Fruit fly (Drosophila melanogaster) whole organism, embryonic: ENCODE results near the gene slp1.
A peak's percentile ranks its signal among the peaks of the same experiment; 100 is the strongest.

Experiments
- CG11723 ChIP-seq: fragments of 200-800 bp; sonication (Bioruptor generic); optimal IDR thresholded peaks from 2 replicates; lab custom pipeline; 2017; ENCODE audit warnings: missing biosample characterization, mild to moderate bottlenecking, missing genetic modification characterization
- CG12155 ChIP-seq: fragments of 200-800 bp; sonication (Bioruptor generic); optimal IDR thresholded peaks from 3 replicates; lab custom pipeline; 2016; ENCODE audit warnings: missing biosample characterization, missing genetic modification characterization
- CG12299 ChIP-seq: fragments of 200-800 bp; sonication (Bioruptor generic); optimal IDR thresholded peaks from 2 replicates; lab custom pipeline; 2018; ENCODE audit warnings: missing biosample characterization, mild to moderate bottlenecking, missing genetic modification characterization
- CG12659 ChIP-seq: fragments of 200-800 bp; sonication (Bioruptor generic); optimal IDR thresholded peaks from 3 replicates; lab custom pipeline; 2017; ENCODE audit warnings: mild to moderate bottlenecking, missing biosample characterization, missing genetic modification reagents, missing genetic modification characterization
- CG13424 ChIP-seq: fragments of 200-800 bp; sonication (Bioruptor generic); optimal IDR thresholded peaks from 2 replicates; lab custom pipeline; 2019; ENCODE audit warnings: missing biosample characterization, mild to moderate bottlenecking, missing genetic modification characterization, moderate library complexity
- CG13624 ChIP-seq: fragments of 200-800 bp; sonication (Bioruptor generic); optimal IDR thresholded peaks from 2 replicates; lab custom pipeline; 2016; ENCODE audit warnings: missing biosample characterization, missing genetic modification characterization
- CG13894 ChIP-seq: fragments of 200-800 bp; sonication (Bioruptor generic); optimal IDR thresholded peaks from 3 replicates; lab custom pipeline; 2018; ENCODE audit warnings: missing biosample characterization, mild to moderate bottlenecking, missing genetic modification characterization, moderate library complexity
- CG15479 ChIP-seq: fragments of 200-800 bp; sonication (Bioruptor generic); optimal IDR thresholded peaks from 3 replicates; lab custom pipeline; 2019; ENCODE audit warnings: missing biosample characterization, mild to moderate bottlenecking, missing genetic modification characterization, moderate library complexity
- CG17385 ChIP-seq: fragments of 200-800 bp; sonication (Bioruptor generic); optimal IDR thresholded peaks from 3 replicates; lab custom pipeline; 2018; ENCODE audit warnings: missing biosample characterization, mild to moderate bottlenecking, missing genetic modification characterization
- CG17568 ChIP-seq: fragments of 200-800 bp; sonication (Bioruptor generic); optimal IDR thresholded peaks from 2 replicates; lab custom pipeline; 2018; ENCODE audit warnings: missing biosample characterization, mild to moderate bottlenecking, missing genetic modification characterization, moderate library complexity
- CG31365 ChIP-seq: fragments of 200-800 bp; sonication (Bioruptor generic); optimal IDR thresholded peaks from 2 replicates; lab custom pipeline; 2018; ENCODE audit warnings: missing biosample characterization, mild to moderate bottlenecking, missing genetic modification characterization
- CG3163 ChIP-seq: fragments of 200-800 bp; sonication (Bioruptor generic); optimal IDR thresholded peaks from 3 replicates; lab custom pipeline; 2016; ENCODE audit warnings: missing biosample characterization, missing genetic modification characterization
- CG4404 ChIP-seq: fragments of 200-800 bp; sonication (Bioruptor generic); IDR thresholded peaks from 2 replicates; pipeline ENCODE4 v1.3.6; 2022; ENCODE audit warnings: missing biosample characterization, missing genetic modification characterization
- CG5245 ChIP-seq: fragments of 200-800 bp; sonication (Bioruptor generic); optimal IDR thresholded peaks from 3 replicates; lab custom pipeline; 2016; ENCODE audit warnings: missing biosample characterization, missing genetic modification characterization
- CG5953 ChIP-seq: fragments of 200-800 bp; sonication (Bioruptor generic); IDR thresholded peaks from 2 replicates; pipeline ENCODE4 v1.3.6; 2022; ENCODE audit warnings: missing biosample characterization, missing genetic modification characterization
- CG6175 ChIP-seq: fragments of 200-800 bp; sonication (Bioruptor generic); IDR thresholded peaks from 3 replicates; pipeline ENCODE4 v1.3.6; 2022; ENCODE audit warnings: missing biosample characterization, missing genetic modification characterization
- CG6272 ChIP-seq: fragments of 200-800 bp; sonication (Bioruptor generic); IDR thresholded peaks from 2 replicates; pipeline ENCODE4 v1.3.6; 2022; ENCODE audit warnings: missing biosample characterization, missing genetic modification characterization
- CG6854 ChIP-seq: fragments of 200-800 bp; sonication (Bioruptor generic); optimal IDR thresholded peaks from 3 replicates; lab custom pipeline; 2017; ENCODE audit warnings: missing biosample characterization, mild to moderate bottlenecking, missing genetic modification characterization
- CG9727 ChIP-seq: fragments of 200-800 bp; sonication (Bioruptor generic); optimal IDR thresholded peaks from 3 replicates; lab custom pipeline; 2017; ENCODE audit warnings: missing biosample characterization, mild to moderate bottlenecking, missing genetic modification characterization
- CG9876 ChIP-seq: fragments of 200-800 bp; sonication (Bioruptor generic); optimal IDR thresholded peaks from 2 replicates; lab custom pipeline; 2016; ENCODE audit warnings: missing biosample characterization, missing genetic modification characterization
- Camta ChIP-seq: fragments of 200-800 bp; sonication (Bioruptor generic); optimal IDR thresholded peaks from 2 replicates; lab custom pipeline; 2016; ENCODE audit warnings: missing biosample characterization, missing genetic modification characterization
- E2f2 ChIP-seq: fragments of 200-800 bp; sonication (Bioruptor generic); IDR thresholded peaks from 2 replicates; pipeline ENCODE4 v1.3.6; 2022; ENCODE audit warnings: missing biosample characterization, missing genetic modification characterization
- Gug ChIP-seq: fragments of 200-800 bp; sonication (Bioruptor generic); IDR thresholded peaks from 4 replicates; pipeline ENCODE4 v1.3.6; 2022; ENCODE audit warnings: missing biosample characterization, missing genetic modification characterization
- HHEX ChIP-seq: fragments of 200-800 bp; sonication (Bioruptor generic); optimal IDR thresholded peaks from 3 replicates; lab custom pipeline; 2017; ENCODE audit warnings: missing biosample characterization, mild to moderate bottlenecking, missing genetic modification characterization, missing genetic modification reagents
- Hmr ChIP-seq: fragments of 200-800 bp; sonication (Bioruptor generic); optimal IDR thresholded peaks from 3 replicates; lab custom pipeline; 2017; ENCODE audit warnings: mild to moderate bottlenecking, missing biosample characterization, missing genetic modification reagents, missing genetic modification characterization
- Hr51 ChIP-seq, 2 experiments: fragments of 200-800 bp; sonication (Bioruptor generic); optimal IDR thresholded peaks; 2 replicates in 1 of 2; 3 replicates in 1 of 2; lab custom pipeline; 2016 to 2018; ENCODE audit warnings: missing biosample characterization in 2 of 2, missing genetic modification characterization in 2 of 2, mild to moderate bottlenecking in 1 of 2, moderate library complexity in 1 of 2
- Mes4 ChIP-seq: fragments of 200-800 bp; sonication (Bioruptor generic); optimal IDR thresholded peaks from 2 replicates; lab custom pipeline; 2016; ENCODE audit warnings: missing biosample characterization, missing genetic modification characterization
- NFAT ChIP-seq: fragments of 200-800 bp; sonication (Bioruptor generic); IDR thresholded peaks from 2 replicates; pipeline ENCODE4 v1.3.6; 2022; ENCODE audit warnings: missing biosample characterization, missing genetic modification characterization
- Ptx1 ChIP-seq: fragments of 200-800 bp; sonication (Bioruptor generic); IDR thresholded peaks from 2 replicates; pipeline ENCODE4 v1.3.6; 2022; ENCODE audit warnings: missing biosample characterization, missing genetic modification characterization
- Six4 ChIP-seq: fragments of 200-800 bp; sonication (Bioruptor generic); optimal IDR thresholded peaks from 2 replicates; lab custom pipeline; 2016; ENCODE audit warnings: missing biosample characterization, missing genetic modification characterization
- Sox100B ChIP-seq: fragments of 200-800 bp; sonication (Bioruptor generic); optimal IDR thresholded peaks from 3 replicates; lab custom pipeline; 2018; ENCODE audit warnings: missing biosample characterization, mild to moderate bottlenecking, missing genetic modification characterization
- Sox102F ChIP-seq: fragments of 200-800 bp; sonication (Bioruptor generic); optimal IDR thresholded peaks from 2 replicates; lab custom pipeline; 2018; ENCODE audit warnings: missing biosample characterization, mild to moderate bottlenecking, missing genetic modification characterization, moderate library complexity
- Spps ChIP-seq: fragments of 200-800 bp; sonication (Bioruptor generic); optimal IDR thresholded peaks from 2 replicates; lab custom pipeline; 2018; ENCODE audit warnings: missing biosample characterization, mild to moderate bottlenecking, missing genetic modification characterization
- amos ChIP-seq: fragments of 200-800 bp; sonication (Bioruptor generic); IDR thresholded peaks from 2 replicates; pipeline ENCODE4 v1.3.6; 2022; ENCODE audit warnings: missing biosample characterization, missing genetic modification characterization; ENCODE audit not compliant: partially characterized antibody
- crp ChIP-seq, 2 experiments: fragments of 200-800 bp; sonication (Bioruptor generic); optimal IDR thresholded peaks; 2 replicates in 1 of 2; 3 replicates in 1 of 2; lab custom pipeline; 2017; ENCODE audit warnings: missing biosample characterization in 2 of 2, missing genetic modification characterization in 2 of 2, mild to moderate bottlenecking in 1 of 2, moderate library complexity in 1 of 2
- dan ChIP-seq: fragments of 200-800 bp; sonication (Bioruptor generic); IDR thresholded peaks from 2 replicates; pipeline ENCODE4 v1.3.6; 2022; ENCODE audit warnings: missing biosample characterization, missing genetic modification characterization
- dati ChIP-seq: fragments of 200-800 bp; sonication (Bioruptor generic); IDR thresholded peaks from 2 replicates; pipeline ENCODE4 v1.3.6; 2022; ENCODE audit warnings: missing biosample characterization, missing genetic modification characterization
- dm ChIP-seq: fragments of 200-800 bp; sonication (Bioruptor generic); optimal IDR thresholded peaks from 3 replicates; lab custom pipeline; 2016; ENCODE audit warnings: missing biosample characterization, missing genetic modification characterization
- dmrt11E ChIP-seq: fragments of 200-800 bp; sonication (Bioruptor generic); optimal IDR thresholded peaks from 3 replicates; lab custom pipeline; 2018; ENCODE audit warnings: missing biosample characterization, mild to moderate bottlenecking, missing genetic modification characterization, moderate library complexity
- dmrt99B ChIP-seq: fragments of 200-800 bp; sonication (Bioruptor generic); optimal IDR thresholded peaks from 2 replicates; lab custom pipeline; 2018; ENCODE audit warnings: missing biosample characterization, mild to moderate bottlenecking, missing genetic modification characterization, moderate library complexity
- dpn ChIP-seq, 2 experiments: fragments of 200-800 bp; sonication (Bioruptor generic); optimal IDR thresholded peaks; 3 replicates each; lab custom pipeline; 2016; ENCODE audit warnings: missing biosample characterization in 2 of 2, missing genetic modification characterization in 2 of 2
- fd102C ChIP-seq: fragments of 200-800 bp; sonication (Bioruptor generic); optimal IDR thresholded peaks from 2 replicates; lab custom pipeline; 2018; ENCODE audit warnings: missing biosample characterization, mild to moderate bottlenecking, missing genetic modification characterization, moderate library complexity
- fru ChIP-seq: fragments of >200 bp; optimal IDR thresholded peaks from 2 replicates; lab custom pipeline; 2017
- klu ChIP-seq: fragments of 200-800 bp; sonication (Bioruptor generic); IDR thresholded peaks from 2 replicates; pipeline ENCODE4 v1.3.6; 2022; ENCODE audit warnings: missing biosample characterization, missing genetic modification characterization
- odd ChIP-seq: fragments of 200-800 bp; sonication (Bioruptor generic); optimal IDR thresholded peaks from 2 replicates; lab custom pipeline; 2017; ENCODE audit warnings: missing biosample characterization, mild to moderate bottlenecking, missing genetic modification characterization
- pnt ChIP-seq: fragments of 200-800 bp; sonication (Bioruptor generic); optimal IDR thresholded peaks from 3 replicates; lab custom pipeline; 2016; ENCODE audit warnings: missing biosample characterization, missing genetic modification characterization
- scrt ChIP-seq: fragments of 200-800 bp; sonication (Bioruptor generic); optimal IDR thresholded peaks from 2 replicates; lab custom pipeline; 2018; ENCODE audit warnings: missing biosample characterization, mild to moderate bottlenecking, missing genetic modification characterization, moderate library complexity
- wek ChIP-seq: fragments of 200-800 bp; sonication (Bioruptor generic); optimal IDR thresholded peaks from 3 replicates; lab custom pipeline; 2018; ENCODE audit warnings: missing biosample characterization, mild to moderate bottlenecking, missing genetic modification characterization, moderate library complexity
- wor ChIP-seq: fragments of 200-800 bp; sonication (Bioruptor generic); IDR thresholded peaks from 2 replicates; pipeline ENCODE4 v1.3.6; 2022; ENCODE audit warnings: missing biosample characterization, missing genetic modification characterization
- zen ChIP-seq: fragments of 200-800 bp; sonication (Bioruptor generic); optimal IDR thresholded peaks from 3 replicates; lab custom pipeline; 2018; ENCODE audit warnings: missing biosample characterization, mild to moderate bottlenecking, missing genetic modification characterization, moderate library complexity

Gene slp1

DNA sequence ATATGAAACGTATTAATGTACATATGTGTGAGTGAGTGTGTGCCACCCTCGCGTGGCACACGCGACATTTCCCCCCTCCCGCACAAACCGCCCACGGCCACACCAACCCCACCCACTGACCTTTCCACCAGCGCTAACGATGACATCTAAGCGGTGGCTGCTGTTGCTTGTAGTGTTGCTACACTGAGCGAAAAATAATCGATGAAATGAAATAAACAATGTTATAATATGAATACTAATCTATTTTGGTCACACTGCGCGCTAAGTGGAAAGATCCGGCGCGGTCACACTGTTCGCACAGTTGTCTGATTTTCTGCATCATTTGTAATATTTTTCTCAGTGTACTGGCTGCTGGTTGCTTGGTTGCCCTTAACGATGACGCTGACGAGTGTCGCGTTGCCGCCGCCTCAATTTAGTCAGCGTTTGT is 6.8 kb downstream of the slp1 start (continued):
- TF ChIP-seq CG6175: peak; percentile 72; the same call in 2 of the 3 replicates
- TF ChIP-seq CG13894 (tag; lab: Kevin White, UChicago): peak; percentile 40
- TF ChIP-seq dan (GFP tag; lab: Robert Waterston, UW): peak; percentile 92
- peak; percentile 92 for TF ChIP-seq CG11723 (GFP tag; lab: Kevin White, UChicago)
- TF ChIP-seq dpn (GFP tag; optimal IDR thresholded peaks at IDR 0.05; lab: Kevin White, UChicago): peak; percentile 96
- peak; percentile 98 for TF ChIP-seq dmrt99B (tag; lab: Kevin White, UChicago)
- peak; percentile 97 for TF ChIP-seq Spps
- peak; percentile 92 for TF ChIP-seq dm
- peak; percentile 75 for TF ChIP-seq CG6854
- TF ChIP-seq Ptx1: peak; percentile 96
- peak; percentile 92 for TF ChIP-seq wor (GFP tag; lab: Robert Waterston, UW)
- TF ChIP-seq Hmr (GFP tag; lab: Kevin White, UChicago): peak; percentile 89
- peak; percentile 94 for TF ChIP-seq dati (GFP tag; lab: Robert Waterston, UW)
- TF ChIP-seq Mes4 (GFP tag; lab: Kevin White, UChicago): peak; percentile 97
- peak; percentile 97 for TF ChIP-seq fd102C (GFP tag; lab: Kevin White, UChicago)
- TF ChIP-seq CG4404 (GFP tag; lab: Robert Waterston, UW): peak; percentile 97
- peak; percentile 94 for TF ChIP-seq CG12659 (GFP tag; lab: Kevin White, UChicago)
- peak; percentile 97 for TF ChIP-seq Sox102F (GFP tag; lab: Kevin White, UChicago)
- TF ChIP-seq CG13624 (GFP tag; lab: Kevin White, UChicago): peak; percentile 94
- TF ChIP-seq CG17568 (GFP tag; lab: Kevin White, UChicago): peak; percentile 92
- peak; percentile 93 for TF ChIP-seq CG5953 (GFP tag; lab: Robert Waterston, UW)
- peak; percentile 98 for TF ChIP-seq pnt (GFP tag; lab: Kevin White, UChicago)
- TF ChIP-seq scrt (GFP tag; lab: Kevin White, UChicago): peak; percentile 88
- TF ChIP-seq Hr51 (GFP tag; optimal IDR thresholded peaks at IDR 0.05; lab: Kevin White, UChicago): peak; percentile 92 to 95
- TF ChIP-seq amos (GFP tag; lab: Robert Waterston, UW): peak; percentile 35; the same call in 1 of the 2 replicates
- TF ChIP-seq CG6272 (GFP tag; lab: Robert Waterston, UW): peak; percentile 89
- TF ChIP-seq CG5245 (GFP tag; lab: Kevin White, UChicago): peak; percentile 99
- peak; percentile 93 for TF ChIP-seq HHEX (GFP tag; lab: Kevin White, UChicago)
- TF ChIP-seq wek (GFP tag; lab: Kevin White, UChicago): peak; percentile 90
- peak; percentile 76 for TF ChIP-seq E2f2 (GFP tag; lab: Robert Waterston, UW)
- peak; percentile 98 for TF ChIP-seq zen (tag; lab: Kevin White, UChicago)
- TF ChIP-seq NFAT (GFP tag; lab: Robert Waterston, UW): peak; percentile 77
- TF ChIP-seq CG17385: peak; percentile 90
- peak; percentile 96 for TF ChIP-seq Gug (GFP tag; lab: Robert Waterston, UW)
- TF ChIP-seq CG31365: peak; percentile 87
- TF ChIP-seq Sox100B (GFP tag; lab: Kevin White, UChicago): peak; percentile 94
- peak; percentile 15 to 64 for TF ChIP-seq crp (GFP tag; optimal IDR thresholded peaks at IDR 0.05; lab: Kevin White, UChicago)
- peak; percentile 95 for TF ChIP-seq CG13424 (tag; lab: Kevin White, UChicago)
- peak; percentile 98 for TF ChIP-seq CG9727 (GFP tag; lab: Kevin White, UChicago)
- peak; percentile 87 for TF ChIP-seq klu (GFP tag; lab: Robert Waterston, UW)
- peak; percentile 39 for TF ChIP-seq CG15479 (GFP tag; lab: Kevin White, UChicago)
- TF ChIP-seq Camta (GFP tag; lab: Kevin White, UChicago): peak; percentile 97
- TF ChIP-seq CG12155 (GFP tag; lab: Kevin White, UChicago): peak; percentile 93
- TF ChIP-seq Six4 (GFP tag; lab: Kevin White, UChicago): peak; percentile 98
- no peak for TF ChIP-seq fru (lab: Kevin White, UChicago)
- peak; percentile 91 for TF ChIP-seq CG12299 (tag; lab: Kevin White, UChicago)
- TF ChIP-seq odd (GFP tag; lab: Kevin White, UChicago): peak; percentile 93
- TF ChIP-seq dmrt11E: peak; percentile 99
- peak; percentile 91 for TF ChIP-seq CG9876 (GFP tag; lab: Kevin White, UChicago)
- peak; percentile 77 for TF ChIP-seq CG3163 (GFP tag; lab: Kevin White, UChicago)
